Fruit fly (Drosophila melanogaster) S2 (cell line): ENCODE measurements around the gene Tap42.

ENCODE experiments used
- CG8478 ChIP-seq: fragments of >200 bp; optimal IDR thresholded peaks from 2 replicates; lab custom pipeline; 2018
- CTCF ChIP-seq, 2 experiments: fragments of >200 bp; optimal IDR thresholded peaks; 2 replicates each; lab custom pipeline; 2018

Tap42 gene

DNA sequence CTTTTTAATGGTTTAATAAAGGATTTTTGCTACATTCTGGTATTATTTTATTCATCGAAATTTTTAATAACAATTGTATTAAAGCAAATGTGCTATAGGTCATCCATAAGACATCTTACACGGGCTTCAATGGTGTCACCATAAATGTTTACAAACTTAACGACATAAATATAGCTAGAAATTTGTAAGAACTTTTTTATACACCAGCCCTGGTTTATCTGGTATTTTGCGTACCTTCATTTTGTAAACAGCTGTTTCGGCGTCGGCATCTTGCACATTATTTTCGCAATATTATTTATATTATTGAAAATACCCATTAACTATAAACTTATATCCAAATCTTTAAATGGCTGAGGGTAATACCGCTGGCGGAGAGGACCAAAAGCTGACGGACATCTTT lies at the start of gene Tap42:
Gene Tap42, plus strand, starts transcription at position 240 of the 400 bp plus-strand sequence.
- TF ChIP-seq CTCF (optimal IDR thresholded peaks at IDR 0.05; lab: Kevin White, UChicago) = no peak

dm6 chr2L:13325823-13326222 lies 41.6 kb upstream of the Tap42 start:
- TF ChIP-seq CTCF (optimal IDR thresholded peaks at IDR 0.05; lab: Kevin White, UChicago) = peak; percentile 61 to 71
- TF ChIP-seq CG8478 (lab: Kevin White, UChicago) = no peak

dm6 chr2L:13331021-13331420 lies 36.4 kb upstream of the Tap42 start, which contains the start of gene hbt:
hbt (minus strand) TSS chr2L:13331121.
- TF ChIP-seq CTCF (optimal IDR thresholded peaks at IDR 0.05; lab: Kevin White, UChicago) (no peak), CG8478 (lab: Kevin White, UChicago) (no peak)

DNA sequence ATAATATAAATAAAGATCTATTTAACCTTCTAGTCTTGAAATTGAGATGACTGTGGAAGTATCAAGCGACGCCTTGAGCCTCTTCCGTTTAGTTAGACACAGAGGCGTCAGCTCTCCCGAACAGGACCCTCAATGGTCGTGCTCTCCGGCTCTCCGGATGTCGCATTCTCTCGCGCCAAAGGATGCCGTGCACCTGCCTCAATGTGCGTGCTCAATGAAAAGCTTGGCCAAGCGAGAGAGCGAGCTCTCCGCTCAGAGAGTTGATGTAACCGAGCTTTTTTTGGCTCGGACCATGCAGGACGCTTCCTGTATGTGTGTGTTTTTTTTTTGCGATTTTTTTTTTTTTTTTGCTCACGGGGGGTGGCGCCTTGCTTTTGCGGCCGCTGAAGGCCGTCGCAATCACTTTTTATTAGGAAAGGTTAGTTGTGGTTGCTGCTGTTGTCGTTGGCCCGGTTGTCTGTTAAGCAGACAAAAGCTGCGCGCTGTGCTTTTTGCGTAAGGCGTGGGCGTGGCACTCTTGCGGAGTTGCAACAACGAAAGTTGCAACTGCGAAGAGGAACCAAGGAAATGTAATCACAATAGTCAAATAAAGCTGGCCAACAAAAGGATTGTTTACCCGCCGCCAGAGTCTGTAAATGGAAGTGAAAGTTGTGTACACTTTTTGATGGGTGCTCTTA lies 35.4 kb upstream of the Tap42 start:
- TF ChIP-seq CG8478 (lab: Kevin White, UChicago) (no peak), CTCF (optimal IDR thresholded peaks at IDR 0.05; lab: Kevin White, UChicago) (no peak)

DNA sequence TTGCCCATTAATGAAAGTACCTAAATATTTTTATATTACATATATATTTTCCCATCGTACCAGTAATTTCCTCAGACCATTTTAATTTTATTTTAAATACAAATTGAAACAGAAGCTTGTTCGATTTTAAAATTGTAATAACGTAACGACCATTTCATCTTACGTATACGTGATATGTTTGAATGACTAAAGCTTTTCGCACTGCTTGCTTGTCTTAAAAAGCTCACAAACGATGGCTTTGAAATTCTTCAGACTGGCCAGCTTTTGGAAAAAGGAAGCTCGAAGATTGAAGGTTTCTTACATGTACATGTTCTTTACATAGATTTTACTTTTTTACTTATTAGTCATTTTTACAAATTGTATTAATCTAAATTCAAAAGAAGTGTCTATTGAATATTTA lies 34.7 kb upstream of the Tap42 start:
- TF ChIP-seq CTCF (optimal IDR thresholded peaks at IDR 0.05; lab: Kevin White, UChicago) = no peak
- TF ChIP-seq CG8478 (lab: Kevin White, UChicago) = no peak

DNA sequence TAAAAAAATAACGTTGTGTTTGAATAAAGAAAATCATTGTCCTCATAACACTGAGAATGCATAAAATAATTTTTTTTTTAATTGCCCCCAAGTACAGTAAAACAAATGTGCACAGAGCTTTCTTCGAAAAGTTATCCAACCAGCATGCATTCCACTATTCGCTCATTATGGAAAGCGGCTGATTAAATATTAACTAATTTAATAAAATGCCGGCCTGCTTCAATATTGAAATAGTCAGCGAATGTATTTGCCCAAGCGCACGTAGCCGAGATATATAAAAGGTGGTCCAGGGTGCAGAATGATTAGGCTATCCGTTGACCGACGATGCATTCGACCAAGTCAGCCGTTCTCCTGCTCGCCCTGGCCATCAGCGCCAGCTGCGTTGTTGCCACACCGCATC lies 19.9 kb upstream of the Tap42 start, which contains the start of gene CG16826:
Gene CG16826, plus strand, starts transcription at position 301 of the 400 bp plus-strand sequence.
- no peak for TF ChIP-seq CTCF (optimal IDR thresholded peaks at IDR 0.05; lab: Kevin White, UChicago)
- TF ChIP-seq CG8478 (lab: Kevin White, UChicago) = no peak

DNA sequence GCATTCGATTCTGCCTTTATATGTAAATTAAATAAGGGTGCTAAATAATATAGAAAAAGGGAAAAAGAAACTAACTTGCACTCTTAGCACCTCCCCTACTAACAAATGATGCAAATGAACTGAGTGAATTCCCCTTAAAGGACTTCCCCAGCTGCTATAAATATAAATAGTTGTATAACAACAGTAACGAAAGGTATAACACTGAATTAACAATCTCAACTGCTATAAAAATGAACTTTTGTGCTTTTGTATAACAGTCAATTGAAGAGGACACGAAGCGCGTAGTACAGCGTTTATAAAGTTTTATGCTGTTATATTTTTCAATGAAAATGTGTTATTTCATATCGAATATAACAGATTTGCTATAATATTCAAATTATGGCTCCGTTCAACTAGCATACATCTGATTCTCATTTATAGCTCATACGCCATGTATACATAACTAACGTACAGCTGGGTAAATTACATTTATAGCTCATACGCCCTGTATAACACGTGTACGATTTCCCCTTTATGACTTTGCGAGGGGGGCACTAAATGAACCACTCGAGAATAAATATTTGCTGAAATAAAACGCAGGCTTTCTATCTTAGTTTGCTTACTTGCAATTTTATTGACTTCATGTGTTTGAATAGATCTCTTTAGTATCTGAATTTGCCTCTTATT lies 18.0 kb upstream of the Tap42 start:
- TF ChIP-seq CTCF (optimal IDR thresholded peaks at IDR 0.05; lab: Kevin White, UChicago) (no peak), CG8478 (lab: Kevin White, UChicago) (no peak)

dm6 chr2L:13354580-13355347 lies 12.7 kb upstream of the Tap42 start, which contains the start of gene CG9395:
CG9395 (minus strand) TSS chr2L:13355073.
- TF ChIP-seq CG8478 (lab: Kevin White, UChicago) = no peak
- TF ChIP-seq CTCF (optimal IDR thresholded peaks at IDR 0.05; lab: Kevin White, UChicago) = no peak

dm6 chr2L:13361465-13361864 lies 6.0 kb upstream of the Tap42 start, which contains the start of gene CG9377:
CG9377 (minus strand) TSS chr2L:13361565.
- TF ChIP-seq CTCF (optimal IDR thresholded peaks at IDR 0.05; lab: Kevin White, UChicago) (no peak), CG8478 (lab: Kevin White, UChicago) (no peak)

dm6 chr2L:13362953-13363352 lies 4.5 kb upstream of the Tap42 start:
- TF ChIP-seq CG8478 (lab: Kevin White, UChicago) = no peak
- no peak for TF ChIP-seq CTCF (optimal IDR thresholded peaks at IDR 0.05; lab: Kevin White, UChicago)

DNA sequence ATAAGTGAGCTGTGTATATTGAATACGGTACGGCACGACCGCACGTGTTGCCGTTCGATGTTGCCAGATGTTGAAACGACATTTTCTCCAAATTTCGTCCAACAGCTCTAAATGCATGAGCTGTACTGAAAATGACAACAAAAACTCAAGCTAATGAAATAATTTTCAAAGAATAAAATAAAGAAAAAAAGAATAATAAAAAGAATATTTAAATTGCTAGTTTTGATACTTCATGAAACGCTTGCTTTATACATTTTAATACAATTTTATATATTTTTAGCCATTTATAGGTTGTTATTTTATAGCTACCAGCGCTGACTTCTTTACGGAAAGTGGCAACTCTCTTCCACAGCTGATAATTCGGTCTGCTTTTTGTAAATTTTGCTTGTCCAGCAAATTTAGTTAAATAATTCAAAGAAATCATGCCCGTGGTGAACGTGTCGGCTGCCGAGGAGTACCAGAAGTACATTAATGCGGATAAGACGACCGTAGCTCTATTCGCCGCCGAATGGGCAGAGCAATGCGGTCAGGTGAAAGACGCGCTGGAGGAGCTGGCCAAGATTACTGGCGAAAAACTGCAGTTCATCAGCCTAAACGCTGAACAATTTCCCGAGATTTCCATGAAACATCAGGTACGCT lies 1.2 kb upstream of the Tap42 start, which contains the start of the genes Nnp-1 and Grx3:
Gene Nnp-1, minus strand, starts transcription at position 81 of the 639 bp plus-strand sequence.
Gene Grx3, plus strand, starts transcription at position 339 of the 639 bp plus-strand sequence.
- TF ChIP-seq CG8478 (lab: Kevin White, UChicago) (no peak), CTCF (optimal IDR thresholded peaks at IDR 0.05; lab: Kevin White, UChicago) (no peak)

DNA sequence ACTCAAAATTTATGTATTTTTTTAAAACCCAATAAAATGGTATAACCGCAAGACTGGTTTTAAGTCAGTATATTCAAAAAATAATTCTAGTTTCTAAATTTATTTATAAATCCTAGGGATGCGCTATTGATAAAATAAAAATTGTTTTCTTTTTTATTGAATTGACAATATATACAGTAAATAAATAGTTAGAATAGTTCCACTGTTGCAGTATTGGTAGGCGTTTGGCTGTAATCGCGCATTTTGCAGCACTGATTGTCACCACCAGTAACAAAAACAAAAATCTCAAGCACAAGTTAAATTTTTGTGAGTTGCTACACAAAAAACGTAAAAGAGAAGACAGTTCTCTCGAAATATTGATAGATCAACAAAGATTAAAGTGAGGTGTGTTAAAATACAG lies 1.5 kb downstream of the Tap42 start, which contains the start of gene CG31855:
Gene CG31855, plus strand, starts transcription at position 265 of the 400 bp plus-strand sequence.
- TF ChIP-seq CTCF (optimal IDR thresholded peaks at IDR 0.05; lab: Kevin White, UChicago) = no peak
- no peak for TF ChIP-seq CG8478 (lab: Kevin White, UChicago)

- TF ChIP-seq CTCF (optimal IDR thresholded peaks at IDR 0.05; lab: Kevin White, UChicago) (no peak), CG8478 (lab: Kevin White, UChicago) (no peak)
Measured at dm6 chr2L:13370762-13371161, 3.3 kb downstream of the Tap42 start, which contains the start of gene ND-B22. ND-B22 (minus strand) TSS chr2L:13371110.
